Fruit fly (Drosophila melanogaster): ENCODE data around the gene CG6845.
A peak's percentile ranks its signal among the peaks of the same experiment; 100 is the strongest.

Gene CG6845

dm6 chr3L:178913-179488 is 32.8 kb downstream of the CG6845 start, which contains the start of gene Vdup1:
Gene Vdup1, minus strand, starts transcription at chr3L:178963.
- no peak for TF ChIP-seq Xbp1 (GFP tag; optimal IDR thresholded peaks at IDR 0.05)
- no peak for TF ChIP-seq pfk (GFP tag; optimal IDR thresholded peaks at IDR 0.05)
- TF ChIP-seq sisA (GFP tag; IDR thresholded peaks at IDR 0.05) = no peak
- TF ChIP-seq Rx (GFP tag; IDR thresholded peaks at IDR 0.05) = no peak
- TF ChIP-seq sna (GFP tag; IDR thresholded peaks at IDR 0.05; ENCODE audit: partially characterized antibody) = no peak
- peak; percentile 62 for TF ChIP-seq Ets65A (GFP tag)
- no peak for TF ChIP-seq HmgZ (tag; optimal IDR thresholded peaks at IDR 0.05)
- TF ChIP-seq HmgD (GFP tag; optimal IDR thresholded peaks at IDR 0.05) = no peak
- TF ChIP-seq CG17829 (tag; optimal IDR thresholded peaks at IDR 0.05) = no peak
- no peak for TF ChIP-seq salm (tag; optimal IDR thresholded peaks at IDR 0.05)
- TF ChIP-seq mld (GFP tag; IDR thresholded peaks at IDR 0.05; ENCODE audit: partially characterized antibody) = no peak
- TF ChIP-seq CG6254 (GFP tag; optimal IDR thresholded peaks at IDR 0.05) = no peak
- no peak for TF ChIP-seq CG17361 (GFP tag; IDR thresholded peaks at IDR 0.05)
- TF ChIP-seq CG4424 (GFP tag; optimal IDR thresholded peaks at IDR 0.05) = no peak
- no peak for TF ChIP-seq tup (GFP tag; optimal IDR thresholded peaks at IDR 0.05)
- TF ChIP-seq lov (optimal IDR thresholded peaks at IDR 0.05) = no peak
- no peak for TF ChIP-seq lov (GFP tag; IDR thresholded peaks at IDR 0.05)
- TF ChIP-seq Ets97D (GFP tag; optimal IDR thresholded peaks at IDR 0.05) = no peak
- TF ChIP-seq sens (GFP tag) = peak; percentile 70
- peak; percentile 80 for TF ChIP-seq vvl (GFP tag; IDR thresholded peaks at IDR 0.05)
- TF ChIP-seq Med (GFP tag) = no peak
- TF ChIP-seq CG3163 (GFP tag; optimal IDR thresholded peaks at IDR 0.05) = no peak
- no peak for TF ChIP-seq CG6654 (GFP tag; optimal IDR thresholded peaks at IDR 0.05)
- TF ChIP-seq CG10431 (GFP tag; optimal IDR thresholded peaks at IDR 0.05) = no peak
- TF ChIP-seq CG18599 (GFP tag; optimal IDR thresholded peaks at IDR 0.05) = no peak
- no peak for TF ChIP-seq CG31224 (GFP tag; IDR thresholded peaks at IDR 0.05)

- TF ChIP-seq CG14441 (GFP tag; IDR thresholded peaks at IDR 0.05) (no peak), Ets65A (GFP tag) (no peak), BtbVII (GFP tag; optimal IDR thresholded peaks at IDR 0.05) (peak; percentile 4), lab (GFP tag; optimal IDR thresholded peaks at IDR 0.05) (peak; percentile 28), klu (GFP tag; IDR thresholded peaks at IDR 0.05) (no peak), unc-4 (GFP tag; IDR thresholded peaks at IDR 0.05; ENCODE audit: partially characterized antibody) (peak; percentile 22; the same call in 1 of the 2 replicates), D19A (tag; optimal IDR thresholded peaks at IDR 0.05) (peak; percentile 67), chinmo (GFP tag; IDR thresholded peaks at IDR 0.05; ENCODE audit: partially characterized antibody) (peak; percentile 78; the same call in 2 of the 4 replicates), ken (GFP tag; IDR thresholded peaks at IDR 0.05) (no peak), Trl (optimal IDR thresholded peaks at IDR 0.05) (peak; percentile 72), Trl (GFP tag; optimal IDR thresholded peaks at IDR 0.05) (no peak), CG11695 (GFP tag; IDR thresholded peaks at IDR 0.05) (peak; percentile 11; the same call in 1 of the 3 replicates), CG6254 (GFP tag; optimal IDR thresholded peaks at IDR 0.05) (no peak), z (GFP tag; IDR thresholded peaks at IDR 0.05) (peak; percentile 81), CG12769 (tag; optimal IDR thresholded peaks at IDR 0.05) (peak; percentile 77), CG13894 (tag; optimal IDR thresholded peaks at IDR 0.05) (peak; percentile 64), kni (GFP tag; optimal IDR thresholded peaks at IDR 0.05) (peak; percentile 76), Deaf1 (tag; optimal IDR thresholded peaks at IDR 0.05) (peak; percentile 35), bab2 (GFP tag; optimal IDR thresholded peaks at IDR 0.05) (no peak), row (GFP tag; IDR thresholded peaks at IDR 0.05) (0 out of 3 replicates have a peak, but pooled peaks have one; percentile 21), oc (tag; optimal IDR thresholded peaks at IDR 0.05) (peak; percentile 42), CG8359 (GFP tag; optimal IDR thresholded peaks at IDR 0.05; ENCODE audit: borderline replicate concordance) (no peak), CG3163 (GFP tag; optimal IDR thresholded peaks at IDR 0.05) (peak; percentile 95), CG10543 (GFP tag; optimal IDR thresholded peaks at IDR 0.05) (peak; percentile 20), CG13287 (GFP tag; IDR thresholded peaks at IDR 0.05; ENCODE audit: partially characterized antibody) (peak; percentile 38), pros (GFP tag; optimal IDR thresholded peaks at IDR 0.05) (peak; percentile 84)
These were observed 33.4 kb downstream of the CG6845 start, which contains the start of gene CG13875 for dm6 chr3L:179490-180261. Gene CG13875, plus strand, starts transcription at chr3L:179923.

Data from whole organism, embryonic.